Worm (Caenorhabditis elegans): Measurements from ENCODE around the gene dss-1.

Gene dss-1

DNA sequence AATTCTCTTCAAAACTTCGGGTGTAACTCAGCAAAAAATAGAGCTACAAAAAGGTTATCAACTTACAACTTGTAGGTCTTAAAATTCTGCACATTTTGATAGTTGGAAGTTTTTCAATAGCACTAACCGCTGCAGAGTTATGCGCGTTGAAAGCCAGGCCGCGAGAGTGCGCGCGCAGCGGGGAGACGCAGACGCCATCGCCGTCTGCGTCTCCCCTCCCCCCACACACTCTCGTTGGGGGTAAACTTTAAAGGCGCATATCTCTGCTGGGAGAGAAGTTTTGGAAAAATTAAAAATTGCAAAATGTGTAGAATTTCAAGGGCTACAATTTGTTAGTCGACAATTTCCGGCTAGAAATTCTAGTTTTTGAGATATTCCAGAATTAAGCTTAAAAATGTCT lies 33.4 kb upstream of the dss-1 start:
- TF ChIP-seq drap-1 (GFP tag; optimal IDR thresholded peaks at IDR 0.05) (no peak), blmp-1 (tag; optimal IDR thresholded peaks at IDR 0.05) (no peak), cnd-1 (tag; optimal IDR thresholded peaks at IDR 0.05) (no peak), mls-2 (tag; optimal IDR thresholded peaks at IDR 0.05) (no peak), ham-2 (GFP tag; optimal IDR thresholded peaks at IDR 0.05) (no peak), hlh-1 (tag; optimal IDR thresholded peaks at IDR 0.05) (no peak), unc-62 (GFP tag; optimal IDR thresholded peaks at IDR 0.05) (no peak), lsy-2 (tag; optimal IDR thresholded peaks at IDR 0.05) (no peak), elt-1 (tag; optimal IDR thresholded peaks at IDR 0.05; ENCODE audit: borderline replicate concordance, insufficient read depth) (no peak), sptf-1 (tag; optimal IDR thresholded peaks at IDR 0.05) (no peak), pha-4 (tag; optimal IDR thresholded peaks at IDR 0.05) (no peak), lin-32 (GFP tag; optimal IDR thresholded peaks at IDR 0.05) (no peak), sem-2 (GFP tag; optimal IDR thresholded peaks at IDR 0.05) (no peak)

DNA sequence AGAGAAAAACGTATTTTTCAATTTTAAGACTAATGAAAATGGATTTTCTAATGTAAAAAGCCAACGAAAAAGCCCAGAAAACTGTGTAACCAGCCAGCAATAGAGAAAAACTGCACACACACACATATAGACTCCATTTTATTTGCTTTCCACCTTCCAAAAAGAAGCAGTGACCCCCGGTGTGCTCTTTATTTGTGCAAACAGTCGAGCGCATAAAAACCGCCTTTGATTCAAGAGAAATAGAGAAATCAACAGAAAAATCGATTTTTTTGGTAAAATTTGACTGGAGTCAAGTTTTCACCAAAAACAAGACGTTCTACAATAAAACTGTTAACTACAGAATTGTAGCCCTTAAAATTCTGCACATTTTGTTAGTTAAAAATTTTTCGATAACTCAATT lies 32.5 kb upstream of the dss-1 start:
- TF ChIP-seq unc-120 (tag; optimal IDR thresholded peaks at IDR 0.05; ENCODE audit: poor library complexity, severe bottlenecking) = no peak
- TF ChIP-seq snpc-4 (tag; optimal IDR thresholded peaks at IDR 0.05) = no peak
- no peak for TF ChIP-seq pha-4 (tag; optimal IDR thresholded peaks at IDR 0.05)
- no peak for TF ChIP-seq bed-3 (GFP tag; optimal IDR thresholded peaks at IDR 0.05)
- TF ChIP-seq mab-5 (tag; optimal IDR thresholded peaks at IDR 0.05) = no peak
- no peak for TF ChIP-seq drap-1 (GFP tag; optimal IDR thresholded peaks at IDR 0.05)
- TF ChIP-seq lin-32 (GFP tag; optimal IDR thresholded peaks at IDR 0.05) = no peak

DNA sequence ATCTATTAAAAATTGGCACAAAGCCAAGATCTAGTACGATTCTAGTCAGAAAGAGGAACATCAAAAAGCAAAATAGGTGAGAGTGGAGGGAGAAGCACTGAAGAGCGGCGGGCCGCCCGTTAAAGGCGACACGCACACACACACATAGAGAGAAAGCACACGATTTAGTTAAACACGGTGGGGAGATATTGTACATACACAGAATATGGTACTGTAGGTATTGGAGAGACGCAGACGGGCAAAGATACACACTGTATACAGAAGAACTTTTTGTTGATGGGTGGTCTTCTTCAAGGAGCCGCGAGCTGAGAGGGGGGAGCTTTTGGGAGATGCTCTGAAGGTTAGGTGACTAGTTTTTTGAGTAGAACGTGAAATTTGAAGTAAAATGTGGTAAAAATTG lies 30.2 kb upstream of the dss-1 start:
- TF ChIP-seq ceh-39 (tag; optimal IDR thresholded peaks at IDR 0.05) = no peak
- peak; percentile 20 for TF ChIP-seq lsy-2 (tag; optimal IDR thresholded peaks at IDR 0.05)
- no peak for TF ChIP-seq drap-1 (GFP tag; optimal IDR thresholded peaks at IDR 0.05)
- no peak for TF ChIP-seq unc-62 (GFP tag; optimal IDR thresholded peaks at IDR 0.05)
- TF ChIP-seq bed-3 (GFP tag; optimal IDR thresholded peaks at IDR 0.05) = no peak
- TF ChIP-seq M03D4.4 (tag; optimal IDR thresholded peaks at IDR 0.05) = no peak
- peak; percentile 98 for TF ChIP-seq pha-4 (tag; optimal IDR thresholded peaks at IDR 0.05)
- peak; percentile 16 for TF ChIP-seq sptf-1 (tag; optimal IDR thresholded peaks at IDR 0.05)

DNA sequence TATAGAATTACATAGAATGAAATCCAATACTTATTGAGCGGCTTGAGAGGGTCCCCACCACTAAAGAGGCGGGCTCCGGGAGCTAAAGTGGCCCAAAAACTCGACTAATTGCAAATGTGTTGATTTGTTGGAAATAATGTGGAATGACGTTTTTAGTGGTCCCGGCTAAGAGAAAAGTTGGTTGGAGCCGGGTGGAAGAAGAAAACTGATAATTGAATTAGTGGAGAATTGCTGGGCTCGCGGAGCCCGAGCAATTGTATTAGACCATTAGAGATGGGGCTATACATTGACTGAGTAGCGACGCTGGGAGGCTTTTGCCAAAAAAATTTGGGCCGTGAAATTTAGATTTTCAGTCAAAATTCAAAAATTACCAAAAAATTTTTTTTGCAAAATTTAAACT lies 29.5 kb upstream of the dss-1 start:
- TF ChIP-seq bed-3 (GFP tag; optimal IDR thresholded peaks at IDR 0.05) (no peak), nhr-237 (tag; optimal IDR thresholded peaks at IDR 0.05) (no peak), elt-1 (tag; optimal IDR thresholded peaks at IDR 0.05; ENCODE audit: borderline replicate concordance, insufficient read depth) (no peak), lin-32 (GFP tag; optimal IDR thresholded peaks at IDR 0.05) (no peak), ces-1 (GFP tag; optimal IDR thresholded peaks at IDR 0.05) (peak; percentile 84), mep-1 (tag; optimal IDR thresholded peaks at IDR 0.05) (no peak), unc-62 (GFP tag; optimal IDR thresholded peaks at IDR 0.05) (no peak), zip-8 (tag; optimal IDR thresholded peaks at IDR 0.05) (no peak), hlh-1 (tag; optimal IDR thresholded peaks at IDR 0.05) (no peak), elt-3 (tag; optimal IDR thresholded peaks at IDR 0.05) (no peak), unc-120 (tag; optimal IDR thresholded peaks at IDR 0.05; ENCODE audit: poor library complexity, severe bottlenecking) (peak; percentile 24), sptf-1 (tag; optimal IDR thresholded peaks at IDR 0.05) (no peak), lsy-2 (tag; optimal IDR thresholded peaks at IDR 0.05) (no peak), unc-39 (tag; optimal IDR thresholded peaks at IDR 0.05) (no peak), lin-13 (tag; optimal IDR thresholded peaks at IDR 0.05) (no peak), mab-5 (tag; optimal IDR thresholded peaks at IDR 0.05) (no peak), nhr-12 (tag; optimal IDR thresholded peaks at IDR 0.05) (no peak), mls-2 (tag; optimal IDR thresholded peaks at IDR 0.05) (no peak)

DNA sequence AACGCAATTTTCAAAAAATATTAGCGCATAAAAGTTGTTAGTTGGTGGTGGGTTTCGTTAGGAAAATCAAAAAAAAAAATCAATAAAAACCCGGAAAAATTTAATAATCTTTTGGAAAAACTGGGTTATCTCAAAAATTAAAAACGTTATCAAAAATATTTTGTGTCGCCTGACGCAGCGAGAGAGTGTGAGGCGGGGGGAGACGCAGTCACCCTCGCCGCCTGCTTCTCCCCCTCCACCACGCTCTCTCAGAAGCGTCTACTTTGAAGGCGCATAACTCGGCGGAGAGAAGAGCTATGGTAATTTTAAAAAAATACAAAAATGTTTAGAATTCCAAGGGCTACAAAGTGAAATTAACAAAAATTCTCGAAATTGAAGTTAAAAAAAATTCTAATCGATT lies 29.0 kb upstream of the dss-1 start:
- TF ChIP-seq lsy-2 (tag; optimal IDR thresholded peaks at IDR 0.05) (no peak), bed-3 (GFP tag; optimal IDR thresholded peaks at IDR 0.05) (no peak), cnd-1 (tag; optimal IDR thresholded peaks at IDR 0.05) (no peak), sptf-1 (tag; optimal IDR thresholded peaks at IDR 0.05) (no peak), hlh-1 (tag; optimal IDR thresholded peaks at IDR 0.05) (no peak), mab-5 (tag; optimal IDR thresholded peaks at IDR 0.05) (no peak), nhr-2 (tag; optimal IDR thresholded peaks at IDR 0.05) (no peak), ham-2 (GFP tag; optimal IDR thresholded peaks at IDR 0.05) (no peak), M03D4.4 (tag; optimal IDR thresholded peaks at IDR 0.05) (no peak)

Data from whole organism, mixed stage, embryonic.